Worm (Caenorhabditis elegans): ENCODE measurements around the gene sra-34.

DNA sequence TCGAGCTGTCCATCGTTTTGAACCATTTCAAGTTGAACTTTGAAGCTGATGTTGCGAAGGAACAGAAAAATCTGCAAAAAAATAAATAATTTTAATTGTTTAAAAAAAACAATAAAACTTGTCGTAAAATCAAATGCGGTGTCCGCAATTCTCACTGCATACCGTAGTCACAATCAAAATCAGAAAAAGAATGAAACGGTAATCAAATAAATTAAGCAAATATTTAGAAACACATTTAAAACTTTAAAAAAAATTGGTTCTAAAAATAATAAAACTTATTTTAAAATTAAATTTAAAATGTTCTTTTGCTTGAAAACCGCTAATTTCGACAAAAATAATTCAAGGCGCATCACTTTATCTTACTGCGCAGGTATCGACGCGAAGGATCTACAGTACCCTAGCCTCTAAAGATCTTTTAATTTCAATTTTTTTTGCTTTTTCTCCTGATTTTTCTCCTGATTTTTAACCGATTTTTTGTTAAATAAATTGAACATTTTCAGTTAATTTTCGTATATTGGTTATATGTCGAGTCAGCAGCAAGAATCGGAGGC lies 20.3 kb downstream of the sra-34 start, which contains the start of the genes B0304.4 and B0304.2:
- TF ChIP-seq lin-39 (tag; optimal IDR thresholded peaks at IDR 0.05): no peak
- no peak for TF ChIP-seq nhr-23 (tag; optimal IDR thresholded peaks at IDR 0.05)
- TF ChIP-seq ztf-11 (tag; optimal IDR thresholded peaks at IDR 0.05): no peak
- TF ChIP-seq ama-1 (optimal IDR thresholded peaks at IDR 0.05): no peak
- TF ChIP-seq nhr-12 (tag; optimal IDR thresholded peaks at IDR 0.05): no peak
- TF ChIP-seq skn-1 (tag; optimal IDR thresholded peaks at IDR 0.05): no peak
